2 worm cellular contexts compared by ENCODE assay signal in the genomic region with DNA sequence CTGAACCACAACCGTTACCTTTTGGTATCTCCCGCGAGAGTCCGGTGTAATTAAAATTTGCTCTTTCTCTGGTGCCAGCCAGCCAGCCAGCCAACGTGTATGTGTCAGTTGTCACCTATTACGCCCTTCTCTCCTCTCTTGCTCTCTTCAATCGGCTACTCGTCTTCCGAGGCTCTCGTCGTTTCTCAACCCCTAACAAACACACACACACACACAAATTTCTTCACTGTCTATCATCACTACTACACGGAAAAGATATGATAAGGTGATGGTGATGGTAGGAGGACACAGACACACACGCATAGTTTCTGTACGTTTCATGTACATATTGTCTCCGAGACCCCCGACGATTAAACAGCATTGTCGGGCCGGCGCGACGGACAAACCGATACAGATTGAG.
A peak's percentile ranks its signal among the peaks of the same experiment; 100 is the strongest.
TF ChIP-seq lines count a peak whose summit lies in the region.

No protein-coding gene starts in this region.

TF ChIP-seq in whole organism, L1 larva, 84 proteins besides CTCF, POLR2A, EP300 and RAD21 (continued from another document):
- TF ChIP-seq elt-3 (tag; optimal IDR thresholded peaks at IDR 0.05; lab: Kevin White, UChicago), result peak in 1 of 6 experiments; percentile 25
- no peak for TF ChIP-seq isw-1 (GFP tag; IDR thresholded peaks at IDR 0.05; lab: Robert Waterston, UW)
- TF ChIP-seq blmp-1 (tag; optimal IDR thresholded peaks at IDR 0.05; lab: Kevin White, UChicago), result peak; percentile 46
- TF ChIP-seq nhr-71 (tag; optimal IDR thresholded peaks at IDR 0.05; lab: Kevin White, UChicago), result peak; percentile 59
- peak; percentile 33 for TF ChIP-seq nhr-20 (tag; optimal IDR thresholded peaks at IDR 0.05; lab: Kevin White, UChicago)
- TF ChIP-seq nhr-47 (tag; optimal IDR thresholded peaks at IDR 0.05; lab: Kevin White, UChicago), result peak; percentile 17

TF ChIP-seq in whole organism, young adult, 124 proteins besides CTCF, POLR2A, EP300 and RAD21 (continued from another document):
- no peak for TF ChIP-seq F23B12.7 (tag; optimal IDR thresholded peaks at IDR 0.05; lab: Kevin White, UChicago; ENCODE audit: insufficient read depth)
